Worm (Caenorhabditis elegans): Measurements from ENCODE around the gene nit-1.

nit-1 gene

ce11 chrIII:3902588-3903325 is 19.2 kb upstream of the nit-1 start:
- TF ChIP-seq elt-1 (tag; optimal IDR thresholded peaks at IDR 0.05; ENCODE audit: borderline replicate concordance, insufficient read depth) (no peak), nhr-12 (tag; optimal IDR thresholded peaks at IDR 0.05) (no peak), nhr-237 (tag; optimal IDR thresholded peaks at IDR 0.05) (no peak), ces-1 (GFP tag; optimal IDR thresholded peaks at IDR 0.05) (peak; percentile 34), unc-62 (GFP tag; optimal IDR thresholded peaks at IDR 0.05) (no peak), ham-2 (GFP tag; optimal IDR thresholded peaks at IDR 0.05) (no peak)

ce11 chrIII:3906481-3906880 is 15.5 kb upstream of the nit-1 start:
- TF ChIP-seq ceh-43 (GFP tag; optimal IDR thresholded peaks at IDR 0.05) (no peak), lin-13 (tag; optimal IDR thresholded peaks at IDR 0.05) (no peak), blmp-1 (tag; optimal IDR thresholded peaks at IDR 0.05) (no peak), nhr-2 (tag; optimal IDR thresholded peaks at IDR 0.05) (no peak), pha-4 (tag; optimal IDR thresholded peaks at IDR 0.05) (no peak)

ce11 chrIII:3907587-3907986 is 14.4 kb upstream of the nit-1 start, which contains the start of gene mmcm-1:
Gene mmcm-1, minus strand, starts transcription at chrIII:3907687.
- TF ChIP-seq M03D4.4 (tag; optimal IDR thresholded peaks at IDR 0.05) (no peak), ztf-11 (tag; optimal IDR thresholded peaks at IDR 0.05) (no peak), nhr-12 (tag; optimal IDR thresholded peaks at IDR 0.05) (no peak), snpc-4 (tag; optimal IDR thresholded peaks at IDR 0.05) (no peak)

- TF ChIP-seq ceh-83 (GFP tag; optimal IDR thresholded peaks at IDR 0.05) (no peak), flh-1 (GFP tag; optimal IDR thresholded peaks at IDR 0.05) (no peak), ham-2 (GFP tag; optimal IDR thresholded peaks at IDR 0.05) (no peak), unc-62 (GFP tag; optimal IDR thresholded peaks at IDR 0.05) (peak; percentile 10), ceh-39 (tag; optimal IDR thresholded peaks at IDR 0.05) (no peak), nhr-76 (tag; optimal IDR thresholded peaks at IDR 0.05) (no peak), lsy-2 (tag; optimal IDR thresholded peaks at IDR 0.05) (no peak), tbx-8 (GFP tag; optimal IDR thresholded peaks at IDR 0.05) (no peak), nhr-237 (tag; optimal IDR thresholded peaks at IDR 0.05) (no peak), nhr-12 (tag; optimal IDR thresholded peaks at IDR 0.05) (no peak), sem-2 (GFP tag; optimal IDR thresholded peaks at IDR 0.05) (no peak), snpc-4 (tag; optimal IDR thresholded peaks at IDR 0.05) (no peak), sptf-1 (tag; optimal IDR thresholded peaks at IDR 0.05) (no peak), mab-5 (tag; optimal IDR thresholded peaks at IDR 0.05) (no peak), blmp-1 (tag; optimal IDR thresholded peaks at IDR 0.05) (no peak), pha-4 (tag; optimal IDR thresholded peaks at IDR 0.05) (no peak), drap-1 (GFP tag; optimal IDR thresholded peaks at IDR 0.05) (no peak), elt-1 (tag; optimal IDR thresholded peaks at IDR 0.05; ENCODE audit: borderline replicate concordance, insufficient read depth) (no peak), lin-13 (tag; optimal IDR thresholded peaks at IDR 0.05) (no peak), bed-3 (GFP tag; optimal IDR thresholded peaks at IDR 0.05) (no peak), ztf-11 (tag; optimal IDR thresholded peaks at IDR 0.05) (no peak), elt-3 (tag; optimal IDR thresholded peaks at IDR 0.05) (no peak), zip-8 (tag; optimal IDR thresholded peaks at IDR 0.05) (no peak), lin-32 (GFP tag; optimal IDR thresholded peaks at IDR 0.05) (no peak), nhr-28 (tag; optimal IDR thresholded peaks at IDR 0.05) (no peak), unc-120 (tag; optimal IDR thresholded peaks at IDR 0.05; ENCODE audit: poor library complexity, severe bottlenecking) (peak; percentile 9), M03D4.4 (tag; optimal IDR thresholded peaks at IDR 0.05) (no peak), hlh-1 (tag; optimal IDR thresholded peaks at IDR 0.05) (peak; percentile 86), ces-1 (GFP tag; optimal IDR thresholded peaks at IDR 0.05) (peak; percentile 41)
Observed at ce11 chrIII:3908205-3908604, 13.8 kb upstream of the nit-1 start.

ce11 chrIII:3914049-3914448 is 8.0 kb upstream of the nit-1 start, which contains the start of gene pat-3:
Gene pat-3, minus strand, starts transcription at chrIII:3914149.
- no peak for TF ChIP-seq mls-2 (tag; optimal IDR thresholded peaks at IDR 0.05)
- no peak for TF ChIP-seq elt-3 (tag; optimal IDR thresholded peaks at IDR 0.05)
- no peak for TF ChIP-seq ham-2 (GFP tag; optimal IDR thresholded peaks at IDR 0.05)
- no peak for TF ChIP-seq drap-1 (GFP tag; optimal IDR thresholded peaks at IDR 0.05)
- no peak for TF ChIP-seq nhr-12 (tag; optimal IDR thresholded peaks at IDR 0.05)
- TF ChIP-seq pha-4 (tag; optimal IDR thresholded peaks at IDR 0.05) = no peak
- no peak for TF ChIP-seq tbx-8 (GFP tag; optimal IDR thresholded peaks at IDR 0.05)
- TF ChIP-seq snpc-4 (tag; optimal IDR thresholded peaks at IDR 0.05) = no peak
- TF ChIP-seq nhr-237 (tag; optimal IDR thresholded peaks at IDR 0.05) = no peak
- no peak for TF ChIP-seq blmp-1 (tag; optimal IDR thresholded peaks at IDR 0.05)
- no peak for TF ChIP-seq mep-1 (tag; optimal IDR thresholded peaks at IDR 0.05)
- TF ChIP-seq unc-120 (tag; optimal IDR thresholded peaks at IDR 0.05; ENCODE audit: poor library complexity, severe bottlenecking) = no peak
- no peak for TF ChIP-seq ceh-39 (tag; optimal IDR thresholded peaks at IDR 0.05)
